Fruit fly (Drosophila melanogaster) whole organism, embryonic: Measurements from ENCODE around the gene CG11912.
A peak's percentile ranks its signal among the peaks of the same experiment; 100 is the strongest.

Source experiments
- Antp ChIP-seq: fragments of 200-800 bp; sonication (Bioruptor generic); optimal IDR thresholded peaks from 3 replicates; lab custom pipeline; 2016; ENCODE audit warnings: missing biosample characterization, missing genetic modification characterization
- Blimp-1 ChIP-seq: fragments of 200-800 bp; sonication (Bioruptor generic); optimal IDR thresholded peaks from 3 replicates; lab custom pipeline; 2018; ENCODE audit warnings: missing biosample characterization, missing genetic modification characterization, mild to moderate bottlenecking, moderate library complexity, missing genetic modification reagents
- Bteb2 ChIP-seq: fragments of 200-800 bp; sonication (Bioruptor generic); optimal IDR thresholded peaks from 2 replicates; lab custom pipeline; 2016; ENCODE audit warnings: missing biosample characterization, missing genetic modification characterization
- CG1024 ChIP-seq: fragments of 200-800 bp; sonication (Bioruptor generic); IDR thresholded peaks from 2 replicates; pipeline ENCODE4 v1.3.6; 2022; ENCODE audit warnings: missing biosample characterization, missing genetic modification characterization
- CG10462 ChIP-seq: fragments of 200-800 bp; sonication (Bioruptor generic); optimal IDR thresholded peaks from 2 replicates; lab custom pipeline; 2016; ENCODE audit warnings: missing biosample characterization, missing genetic modification characterization
- CG11456 ChIP-seq: fragments of 200-800 bp; sonication (Bioruptor generic); IDR thresholded peaks from 3 replicates; pipeline ENCODE4 v1.3.6; 2022; ENCODE audit warnings: missing biosample characterization, missing genetic modification characterization
- CG12236 ChIP-seq: fragments of 200-800 bp; sonication (Bioruptor generic); optimal IDR thresholded peaks from 2 replicates; lab custom pipeline; 2016; ENCODE audit warnings: missing biosample characterization, missing genetic modification characterization
- CG12299 ChIP-seq: fragments of 200-800 bp; sonication (Bioruptor generic); optimal IDR thresholded peaks from 2 replicates; lab custom pipeline; 2018; ENCODE audit warnings: missing biosample characterization, mild to moderate bottlenecking, missing genetic modification characterization
- CG12659 ChIP-seq: fragments of 200-800 bp; sonication (Bioruptor generic); optimal IDR thresholded peaks from 3 replicates; lab custom pipeline; 2017; ENCODE audit warnings: mild to moderate bottlenecking, missing biosample characterization, missing genetic modification reagents, missing genetic modification characterization
- CG17328 ChIP-seq: fragments of 200-800 bp; sonication (Bioruptor generic); IDR thresholded peaks from 2 replicates; pipeline ENCODE4 v1.3.6; 2022; ENCODE audit warnings: missing biosample characterization, missing genetic modification characterization
- CG1792 ChIP-seq: fragments of 200-800 bp; sonication (Bioruptor generic); optimal IDR thresholded peaks from 2 replicates; lab custom pipeline; 2016; ENCODE audit warnings: missing biosample characterization, missing genetic modification characterization
- CG3838 ChIP-seq: fragments of 200-800 bp; sonication (Bioruptor generic); optimal IDR thresholded peaks from 3 replicates; lab custom pipeline; 2016; ENCODE audit warnings: missing biosample characterization, missing genetic modification characterization
- CG5245 ChIP-seq: fragments of 200-800 bp; sonication (Bioruptor generic); optimal IDR thresholded peaks from 3 replicates; lab custom pipeline; 2016; ENCODE audit warnings: missing biosample characterization, missing genetic modification characterization
- CG5953 ChIP-seq: fragments of 200-800 bp; sonication (Bioruptor generic); IDR thresholded peaks from 2 replicates; pipeline ENCODE4 v1.3.6; 2022; ENCODE audit warnings: missing biosample characterization, missing genetic modification characterization
- CG7786 ChIP-seq: fragments of 200-800 bp; sonication (Bioruptor generic); optimal IDR thresholded peaks from 2 replicates; lab custom pipeline; 2016; ENCODE audit warnings: missing biosample characterization, missing genetic modification characterization
- Camta ChIP-seq: fragments of 200-800 bp; sonication (Bioruptor generic); optimal IDR thresholded peaks from 2 replicates; lab custom pipeline; 2016; ENCODE audit warnings: missing biosample characterization, missing genetic modification characterization
- Dbx ChIP-seq: fragments of 200-800 bp; sonication (Bioruptor generic); IDR thresholded peaks from 3 replicates; pipeline ENCODE4 v1.3.6; 2022; ENCODE audit warnings: missing biosample characterization, missing genetic modification characterization
- E2f1 ChIP-seq: fragments of 200-800 bp; sonication (Bioruptor generic); IDR thresholded peaks from 2 replicates; pipeline ENCODE4 v1.3.6; 2022; ENCODE audit warnings: missing biosample characterization, missing genetic modification characterization
- Fer2 ChIP-seq: fragments of 200-800 bp; sonication (Bioruptor generic); optimal IDR thresholded peaks from 2 replicates; lab custom pipeline; 2018; ENCODE audit warnings: missing biosample characterization, mild to moderate bottlenecking, missing genetic modification characterization, moderate library complexity
- Gsc ChIP-seq: fragments of 200-800 bp; sonication (Bioruptor generic); IDR thresholded peaks from 2 replicates; pipeline ENCODE4 v1.3.6; 2022; ENCODE audit warnings: missing biosample characterization, missing genetic modification characterization
- HHEX ChIP-seq: fragments of 200-800 bp; sonication (Bioruptor generic); optimal IDR thresholded peaks from 3 replicates; lab custom pipeline; 2017; ENCODE audit warnings: missing biosample characterization, mild to moderate bottlenecking, missing genetic modification characterization, missing genetic modification reagents
- HLH3B ChIP-seq: fragments of 200-800 bp; sonication (Bioruptor generic); IDR thresholded peaks from 2 replicates; pipeline ENCODE4 v1.3.6; 2022; ENCODE audit warnings: missing biosample characterization, missing genetic modification characterization
- NC2β ChIP-seq: fragments of 200-800 bp; sonication (Bioruptor generic); optimal IDR thresholded peaks from 2 replicates; lab custom pipeline; 2016; ENCODE audit warnings: missing biosample characterization, missing genetic modification characterization
- Neu2 ChIP-seq: fragments of 200-800 bp; sonication (Bioruptor generic); optimal IDR thresholded peaks from 3 replicates; lab custom pipeline; 2016; ENCODE audit warnings: missing biosample characterization, missing genetic modification characterization, borderline replicate concordance
- Nf-YC ChIP-seq: fragments of 200-800 bp; optimal IDR thresholded peaks from 3 replicates; lab custom pipeline; 2019; ENCODE audit warnings: missing biosample characterization, mild to moderate bottlenecking, missing genetic modification characterization, moderate library complexity
- Six4 ChIP-seq: fragments of 200-800 bp; sonication (Bioruptor generic); optimal IDR thresholded peaks from 2 replicates; lab custom pipeline; 2016; ENCODE audit warnings: missing biosample characterization, missing genetic modification characterization
- Trl ChIP-seq, 3 experiments: fragments of >200 bp in 2 of 3; fragments of 200-800 bp in 1 of 3; sonication (Bioruptor generic) in 1 of 3; optimal IDR thresholded peaks; 2 replicates in 1 of 3; 3 replicates in 2 of 3; lab custom pipeline; 2016 to 2017; ENCODE audit warnings: missing biosample characterization in 1 of 3, missing genetic modification characterization in 1 of 3
- Usf ChIP-seq: fragments of 200-800 bp; sonication (Bioruptor generic); optimal IDR thresholded peaks from 2 replicates; lab custom pipeline; 2017; ENCODE audit warnings: missing genotype, missing biosample characterization, missing genetic modification characterization
- bsh ChIP-seq, 2 experiments: fragments of 200-800 bp; sonication (Bioruptor generic); optimal IDR thresholded peaks; 2 replicates each; lab custom pipeline; 2017 to 2018; ENCODE audit warnings: mild to moderate bottlenecking in 2 of 2, missing biosample characterization in 2 of 2, missing genetic modification characterization in 2 of 2, moderate library complexity in 1 of 2
- cad ChIP-seq: fragments of >200 bp; optimal IDR thresholded peaks from 2 replicates; lab custom pipeline; 2017; ENCODE audit warnings: missing biosample characterization, missing genetic modification characterization
- esg ChIP-seq: fragments of 200-800 bp; sonication (Bioruptor generic); conservative IDR thresholded peaks from 2 replicates; pipeline ENCODE4 v1.3.6; 2022; ENCODE audit warnings: missing biosample characterization, missing genetic modification characterization
- eve ChIP-seq, 2 experiments: fragments of >200 bp; optimal IDR thresholded peaks; 2 replicates each; lab custom pipeline; 2017; ENCODE audit warnings: missing biosample characterization in 2 of 2, missing genetic modification characterization in 2 of 2
- gcm2 ChIP-seq: fragments of 200-800 bp; sonication (Bioruptor generic); optimal IDR thresholded peaks from 2 replicates; lab custom pipeline; 2016; ENCODE audit warnings: missing biosample characterization, missing genetic modification characterization
- gem ChIP-seq: fragments of 200-800 bp; sonication (Bioruptor generic); optimal IDR thresholded peaks from 2 replicates; lab custom pipeline; 2019; ENCODE audit warnings: missing biosample characterization, mild to moderate bottlenecking, missing genetic modification characterization, moderate library complexity
- gt ChIP-seq: fragments of 200-800 bp; sonication (Bioruptor generic); IDR thresholded peaks from 2 replicates; pipeline ENCODE4 v1.3.6; 2022; ENCODE audit warnings: missing biosample characterization, missing genetic modification characterization
- hkb ChIP-seq, 2 experiments: fragments of 200-800 bp in 1 of 2; fragments of >200 bp in 1 of 2; sonication (Bioruptor generic) in 1 of 2; IDR thresholded peaks in 1 of 2; optimal IDR thresholded peaks in 1 of 2; 2 replicates each; pipeline versions ENCODE4 v1.3.6 to Lab custom; 2017 to 2022; ENCODE audit warnings: missing biosample characterization in 1 of 2, missing genetic modification characterization in 1 of 2
- ind ChIP-seq: fragments of 200-800 bp; sonication (Bioruptor generic); optimal IDR thresholded peaks from 3 replicates; lab custom pipeline; 2016; ENCODE audit warnings: missing biosample characterization, missing genetic modification characterization
- jing ChIP-seq: fragments of 200-800 bp; sonication (Bioruptor generic); optimal IDR thresholded peaks from 2 replicates; lab custom pipeline; 2018; ENCODE audit warnings: missing biosample characterization, mild to moderate bottlenecking, missing genetic modification characterization
- klu ChIP-seq: fragments of 200-800 bp; sonication (Bioruptor generic); IDR thresholded peaks from 2 replicates; pipeline ENCODE4 v1.3.6; 2022; ENCODE audit warnings: missing biosample characterization, missing genetic modification characterization
- knrl ChIP-seq: fragments of 200-800 bp; sonication (Bioruptor generic); IDR thresholded peaks from 3 replicates; pipeline ENCODE4 v1.3.6; 2022; ENCODE audit warnings: missing biosample characterization, missing genetic modification characterization; ENCODE audit not compliant: partially characterized antibody
- lola ChIP-seq, 3 experiments: fragments of >200 bp in 2 of 3; fragments of 200-800 bp in 1 of 3; sonication (Bioruptor generic) in 1 of 3; optimal IDR thresholded peaks; 2 replicates each; lab custom pipeline; 2017 to 2019; ENCODE audit warnings: missing biosample characterization in 3 of 3, missing genetic modification characterization in 3 of 3, mild to moderate bottlenecking in 1 of 3, moderate library complexity in 1 of 3
- lov ChIP-seq, 2 experiments: fragments of 200-800 bp in 1 of 2; fragments of >200 bp in 1 of 2; sonication (Bioruptor generic) in 1 of 2; IDR thresholded peaks in 1 of 2; optimal IDR thresholded peaks in 1 of 2; 2 replicates in 1 of 2; 3 replicates in 1 of 2; pipeline versions ENCODE4 v1.3.6 to Lab custom; 2017 to 2022; ENCODE audit warnings: missing biosample characterization in 1 of 2, missing genetic modification characterization in 1 of 2
- nerfin-1 ChIP-seq: fragments of 200-800 bp; sonication (Bioruptor generic); optimal IDR thresholded peaks from 3 replicates; lab custom pipeline; 2019; ENCODE audit warnings: missing biosample characterization, mild to moderate bottlenecking, missing genetic modification characterization, moderate library complexity
- nom ChIP-seq: fragments of 200-800 bp; sonication (Bioruptor generic); optimal IDR thresholded peaks from 2 replicates; lab custom pipeline; 2017; ENCODE audit warnings: missing biosample characterization, missing genetic modification characterization, mild to moderate bottlenecking, moderate library complexity, missing genetic modification reagents
- pfk ChIP-seq: fragments of 200-800 bp; sonication (Bioruptor generic); optimal IDR thresholded peaks from 2 replicates; lab custom pipeline; 2018; ENCODE audit warnings: missing biosample characterization, mild to moderate bottlenecking, missing genetic modification characterization, moderate library complexity
- pzg ChIP-seq: fragments of 200-800 bp; sonication (Bioruptor generic); optimal IDR thresholded peaks from 3 replicates; lab custom pipeline; 2018; ENCODE audit warnings: missing biosample characterization, mild to moderate bottlenecking, missing genetic modification characterization, moderate library complexity
- salm ChIP-seq: fragments of 200-800 bp; sonication (Bioruptor generic); optimal IDR thresholded peaks from 2 replicates; lab custom pipeline; 2018; ENCODE audit warnings: missing biosample characterization, mild to moderate bottlenecking, missing genetic modification characterization
- schlank ChIP-seq: fragments of 200-800 bp; sonication (Bioruptor generic); optimal IDR thresholded peaks from 2 replicates; lab custom pipeline; 2018; ENCODE audit warnings: missing biosample characterization, mild to moderate bottlenecking, missing genetic modification characterization
- zfh1 ChIP-seq: fragments of 200-800 bp; sonication (Bioruptor generic); IDR thresholded peaks from 3 replicates; pipeline ENCODE4 v1.3.6; 2022; ENCODE audit warnings: missing biosample characterization, missing genetic modification characterization

Gene CG11912

dm6 chr2L:277122-277671 is 41.9 kb downstream of the CG11912 start, which contains the start of gene smo (continued):
- no peak for TF ChIP-seq Blimp-1 (GFP tag; lab: Kevin White, UChicago)
- no peak for TF ChIP-seq Neu2 (GFP tag; lab: Kevin White, UChicago)
- no peak for TF ChIP-seq eve (GFP tag; optimal IDR thresholded peaks at IDR 0.05; lab: Kevin White, UChicago)
- peak; percentile 55 for TF ChIP-seq Bteb2
- TF ChIP-seq pfk (GFP tag; lab: Kevin White, UChicago), result no peak
- no peak for TF ChIP-seq Dbx (GFP tag; lab: Robert Waterston, UW)
- no peak for TF ChIP-seq Six4 (GFP tag; lab: Kevin White, UChicago)
- TF ChIP-seq gt (GFP tag; lab: Robert Waterston, UW), result no peak
- TF ChIP-seq lov (optimal IDR thresholded peaks at IDR 0.05; lab: Kevin White, UChicago), result no peak
- no peak for TF ChIP-seq lov (GFP tag; IDR thresholded peaks at IDR 0.05; lab: Robert Waterston, UW)
- peak; percentile 22 for TF ChIP-seq Camta (GFP tag; lab: Kevin White, UChicago)
- TF ChIP-seq klu, result no peak
- no peak for TF ChIP-seq HHEX
- TF ChIP-seq CG1024 (GFP tag; lab: Robert Waterston, UW), result no peak
- TF ChIP-seq bsh (GFP tag; optimal IDR thresholded peaks at IDR 0.05; lab: Kevin White, UChicago), result peak in 1 of 2 experiments; percentile 3
- peak; percentile 23 for TF ChIP-seq nom
- peak; percentile 28 for TF ChIP-seq Nf-YC (tag; lab: Kevin White, UChicago)
- peak; percentile 56 for TF ChIP-seq NC2β (GFP tag; lab: Kevin White, UChicago)
- TF ChIP-seq gem, result no peak
- no peak for TF ChIP-seq schlank (tag; lab: Kevin White, UChicago)
- no peak for TF ChIP-seq esg (GFP tag; lab: Robert Waterston, UW)
- TF ChIP-seq ind (GFP tag; lab: Kevin White, UChicago), result peak; percentile 26
- peak; percentile 30 for TF ChIP-seq Antp
- TF ChIP-seq CG12299 (tag; lab: Kevin White, UChicago), result no peak
- 0 out of 3 replicates have a peak, but pooled peaks have one; percentile 11 for TF ChIP-seq zfh1 (GFP tag; lab: Robert Waterston, UW)
- TF ChIP-seq CG11456 (GFP tag; lab: Robert Waterston, UW), result 0 out of 3 replicates have a peak, but pooled peaks have one; percentile 35
- TF ChIP-seq Gsc (GFP tag; lab: Robert Waterston, UW), result no peak
- peak; percentile 24 for TF ChIP-seq CG7786 (GFP tag; lab: Kevin White, UChicago)
- TF ChIP-seq cad, result no peak
- TF ChIP-seq Fer2 (tag; lab: Kevin White, UChicago), result no peak
- peak; percentile 96 for TF ChIP-seq pzg (GFP tag; lab: Kevin White, UChicago)
- TF ChIP-seq CG5953, result no peak
- TF ChIP-seq CG12659, result peak; percentile 88
- TF ChIP-seq knrl, result peak; percentile 90
- TF ChIP-seq CG10462 (GFP tag; lab: Kevin White, UChicago), result no peak
- peak; percentile 14 for TF ChIP-seq nerfin-1
- no peak for TF ChIP-seq CG5245 (GFP tag; lab: Kevin White, UChicago)
- no peak for TF ChIP-seq CG12236 (GFP tag; lab: Kevin White, UChicago)
- no peak for TF ChIP-seq lola (GFP tag; optimal IDR thresholded peaks at IDR 0.05; lab: Kevin White, UChicago)
- TF ChIP-seq salm (tag; lab: Kevin White, UChicago), result no peak
- TF ChIP-seq HLH3B (GFP tag; lab: Robert Waterston, UW), result no peak
- no peak for TF ChIP-seq CG3838 (GFP tag; lab: Kevin White, UChicago)
- no peak for TF ChIP-seq Usf (GFP tag; lab: Kevin White, UChicago)
- TF ChIP-seq CG1792 (GFP tag; lab: Kevin White, UChicago), result no peak
- TF ChIP-seq hkb (optimal IDR thresholded peaks at IDR 0.05; lab: Kevin White, UChicago), result peak; percentile 81
- TF ChIP-seq hkb (GFP tag; IDR thresholded peaks at IDR 0.05; lab: Robert Waterston, UW), result no peak
- no peak for TF ChIP-seq CG17328 (GFP tag; lab: Robert Waterston, UW)
- TF ChIP-seq E2f1 (GFP tag; lab: Robert Waterston, UW), result no peak
- TF ChIP-seq jing (GFP tag; lab: Kevin White, UChicago), result no peak
- TF ChIP-seq Trl (optimal IDR thresholded peaks at IDR 0.05; lab: Kevin White, UChicago), result peak in 1 of 2 experiments; percentile 2
- peak; percentile 51 for TF ChIP-seq Trl (GFP tag; optimal IDR thresholded peaks at IDR 0.05; lab: Kevin White, UChicago)
- no peak for TF ChIP-seq gcm2 (GFP tag; lab: Kevin White, UChicago)
